Worm (Caenorhabditis elegans) whole organism, L3 larva: ENCODE results near the gene csn-3.

Source experiments
- fkh-10 ChIP-seq: sonication (generic microtip); optimal IDR thresholded peaks from 2 replicates; lab custom pipeline; 2017; ENCODE audit warnings: missing biosample characterization, missing genetic modification reagents, missing genetic modification characterization
- fkh-2 ChIP-seq: fragments of 150-350 bp; optimal IDR thresholded peaks from 2 replicates; lab custom pipeline; 2014; ENCODE audit warnings: missing biosample characterization, missing genetic modification reagents, missing genetic modification characterization

DNA sequence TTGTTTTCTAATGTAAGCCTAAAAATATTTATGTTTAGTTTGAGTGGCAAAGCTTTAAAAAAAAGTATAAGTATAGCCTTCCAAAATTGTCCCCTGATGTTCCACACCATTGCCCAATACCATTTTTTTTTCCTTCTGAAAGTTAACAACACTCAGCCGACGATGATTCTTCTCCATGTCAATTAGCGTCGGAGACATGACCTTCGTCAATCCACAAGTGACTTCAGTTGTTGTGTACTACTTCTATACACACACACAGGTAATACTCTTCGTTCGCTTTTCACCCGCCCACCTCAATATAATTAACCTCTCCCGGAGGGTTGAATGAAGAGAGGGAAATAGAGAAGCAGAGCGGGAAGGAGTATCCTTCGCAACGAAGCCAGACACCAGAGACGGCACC is 29.8 kb upstream of the csn-3 start, which contains the start of gene cutl-24:
- no peak for TF ChIP-seq fkh-2 (tag; lab: Kevin White, UChicago)
- no peak for TF ChIP-seq fkh-10 (GFP tag; lab: Kevin White, UChicago)
